Worm (Caenorhabditis elegans): ENCODE measurements around the gene lap-2.

lap-2 gene

ce11 chrV:13041666-13042065 is 1.8 kb upstream of the lap-2 start, which contains the start of gene scyl-1 (continued):
- no peak for TF ChIP-seq hmg-20 (GFP tag; IDR thresholded peaks at IDR 0.05)
- TF ChIP-seq snpc-1.3 (tag; optimal IDR thresholded peaks at IDR 0.05; ENCODE audit: insufficient read depth): no peak
- TF ChIP-seq ZK185.1 (tag; optimal IDR thresholded peaks at IDR 0.05; ENCODE audit: poor library complexity, severe bottlenecking): peak; percentile 63
- no peak for TF ChIP-seq F37B4.10 (GFP tag; IDR thresholded peaks at IDR 0.05)
- 0 out of 2 replicates have a peak, but pooled peaks have one; percentile 48 for TF ChIP-seq ekl-4 (GFP tag; IDR thresholded peaks at IDR 0.05)
- no peak for TF ChIP-seq hlh-26 (GFP tag; conservative IDR thresholded peaks at IDR 0.05)
- TF ChIP-seq gei-17 (GFP tag; optimal IDR thresholded peaks at IDR 0.05): no peak
- TF ChIP-seq sptf-2 (GFP tag; optimal IDR thresholded peaks at IDR 0.05): no peak
- TF ChIP-seq lin-35 (GFP tag; optimal IDR thresholded peaks at IDR 0.05): peak in 1 of 3 experiments; percentile 89
- TF ChIP-seq ceh-79 (tag; optimal IDR thresholded peaks at IDR 0.05): no peak
- TF ChIP-seq F39B2.1 (GFP tag; IDR thresholded peaks at IDR 0.05): no peak
- TF ChIP-seq ztf-22 (GFP tag; optimal IDR thresholded peaks at IDR 0.05): no peak
- peak; percentile 48 for TF ChIP-seq tbp1 (GFP tag; optimal IDR thresholded peaks at IDR 0.05)
- TF ChIP-seq somi-1 (GFP tag; optimal IDR thresholded peaks at IDR 0.05): no peak
- no peak for TF ChIP-seq him-1 (tag; optimal IDR thresholded peaks at IDR 0.05)
- TF ChIP-seq lsy-27 (tag; optimal IDR thresholded peaks at IDR 0.05; ENCODE audit: borderline replicate concordance, insufficient read depth): no peak
- no peak for TF ChIP-seq snpc-4 (GFP tag; optimal IDR thresholded peaks at IDR 0.05)
- TF ChIP-seq snpc-4 (tag; optimal IDR thresholded peaks at IDR 0.05): peak in 3 of 4 experiments; percentile 27 to 54 (median 31)
- peak; percentile 90 for TF ChIP-seq ztf-18 (tag; optimal IDR thresholded peaks at IDR 0.05)
- TF ChIP-seq aptf-3 (GFP tag; IDR thresholded peaks at IDR 0.05): no peak

- 0 out of 2 replicates have a peak, but pooled peaks have one; percentile 5 for TF ChIP-seq pbrm-1 (GFP tag; IDR thresholded peaks at IDR 0.05)
- TF ChIP-seq ets-4 (GFP tag; optimal IDR thresholded peaks at IDR 0.05): peak; percentile 51
- TF ChIP-seq atf-7 (tag; optimal IDR thresholded peaks at IDR 0.05): peak; percentile 34
- TF ChIP-seq pha-4 (tag; optimal IDR thresholded peaks at IDR 0.05): no peak
- TF ChIP-seq nhr-80 (tag; optimal IDR thresholded peaks at IDR 0.05): peak; percentile 31
Observed at ce11 chrV:13043832-13044521, 465 bp downstream of the lap-2 start.

ce11 chrV:13045017-13045416 is 1.5 kb downstream of the lap-2 start:
- TF ChIP-seq ekl-4 (GFP tag; IDR thresholded peaks at IDR 0.05) (no peak), ztf-22 (GFP tag; optimal IDR thresholded peaks at IDR 0.05) (no peak), Y67H2A.10 (GFP tag; conservative IDR thresholded peaks at IDR 0.05) (no peak), ztf-26 (tag; optimal IDR thresholded peaks at IDR 0.05) (no peak), T07F8.4 (tag; optimal IDR thresholded peaks at IDR 0.05) (no peak), lin-35 (GFP tag; optimal IDR thresholded peaks at IDR 0.05) (no peak), lin-40 (tag; optimal IDR thresholded peaks at IDR 0.05) (no peak), ztf-3 (GFP tag; optimal IDR thresholded peaks at IDR 0.05) (no peak), egl-18 (GFP tag; IDR thresholded peaks at IDR 0.05) (no peak), F33H1.4 (GFP tag; IDR thresholded peaks at IDR 0.05) (no peak), ztf-6 (GFP tag; IDR thresholded peaks at IDR 0.05) (no peak)

Data from whole organism, young adult.